Worm (Caenorhabditis elegans): ENCODE measurements around the gene srsx-38.
"Not testable (repeated sequence)": the region's sequence is repeated elsewhere in the genome, so short reads cannot be mapped to it uniquely, and the experiment has no call there.

Gene srsx-38

DNA sequence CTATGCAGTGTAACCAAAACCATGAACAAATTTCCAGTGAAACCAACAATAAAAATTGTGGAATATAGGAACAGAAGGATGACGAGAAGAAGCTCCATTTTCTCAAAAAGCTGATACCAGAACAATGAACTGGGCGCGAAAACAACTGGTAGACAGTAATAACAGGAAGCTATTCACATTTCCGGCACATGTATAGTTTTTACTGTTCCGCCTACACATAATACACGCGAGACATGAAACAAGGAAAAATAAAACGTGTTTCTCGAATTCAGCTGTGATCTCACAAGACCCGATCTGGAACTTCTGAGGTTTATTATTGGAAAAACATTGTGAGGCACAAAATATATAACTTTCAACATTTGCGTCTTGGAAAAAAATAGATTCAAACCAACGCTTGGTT, 2.2 kb upstream of the srsx-38 start, which contains the start of gene srsx-36:
srsx-36 (minus strand) TSS at position 101 of the 400 bp plus-strand sequence.
- TF ChIP-seq him-1 (tag; optimal IDR thresholded peaks at IDR 0.05): no peak
- no peak for TF ChIP-seq W03F9.2 (tag; optimal IDR thresholded peaks at IDR 0.05)
- no peak for TF ChIP-seq dao-5 (tag; optimal IDR thresholded peaks at IDR 0.05)

ce11 chrV:15803748-15804147, 3.6 kb downstream of the srsx-38 start, which contains the start of gene T26E4.18:
T26E4.18 (minus strand) TSS chrV:15803848.
- TF ChIP-seq W03F9.2, him-1, dao-5 (tag; optimal IDR thresholded peaks at IDR 0.05): not testable (repeated sequence)

DNA sequence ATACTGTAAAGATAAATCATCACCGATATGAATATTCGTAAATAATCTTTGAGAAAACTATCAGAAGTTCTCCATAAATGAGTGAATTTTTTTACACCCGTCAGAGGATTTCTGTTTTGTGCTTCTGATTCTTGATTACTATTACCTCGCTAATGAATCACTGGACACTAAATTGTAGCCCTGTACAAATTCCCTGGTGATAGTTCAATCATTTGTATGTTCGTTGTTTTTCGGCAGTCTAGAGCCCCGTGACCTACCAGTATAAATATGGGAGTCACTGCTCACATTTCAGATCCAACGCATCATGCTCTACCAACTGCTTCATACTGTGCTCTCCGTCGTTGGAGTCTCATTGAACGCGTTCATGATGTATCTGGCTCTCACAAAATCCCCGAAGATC, 4.2 kb downstream of the srsx-38 start, which contains the start of gene srd-27:
srd-27 (plus strand) TSS at position 301 of the 400 bp plus-strand sequence.
- not testable (repeated sequence) for TF ChIP-seq dao-5, W03F9.2, him-1 (tag; optimal IDR thresholded peaks at IDR 0.05)

- not testable (repeated sequence) for TF ChIP-seq him-1, dao-5, W03F9.2 (tag; optimal IDR thresholded peaks at IDR 0.05)
Observed at ce11 chrV:15802623-15803022, 4.7 kb downstream of the srsx-38 start, which contains the start of gene T26E4.9. T26E4.9 (minus strand) TSS chrV:15802723.

- no peak for TF ChIP-seq dao-5 (tag; optimal IDR thresholded peaks at IDR 0.05)
- TF ChIP-seq W03F9.2 (tag; optimal IDR thresholded peaks at IDR 0.05): no peak
- no peak for TF ChIP-seq him-1 (tag; optimal IDR thresholded peaks at IDR 0.05)
Observed at ce11 chrV:15798108-15798507, 9.2 kb downstream of the srsx-38 start, which contains the start of gene T26E4.10. T26E4.10 (minus strand) TSS chrV:15798208.

DNA sequence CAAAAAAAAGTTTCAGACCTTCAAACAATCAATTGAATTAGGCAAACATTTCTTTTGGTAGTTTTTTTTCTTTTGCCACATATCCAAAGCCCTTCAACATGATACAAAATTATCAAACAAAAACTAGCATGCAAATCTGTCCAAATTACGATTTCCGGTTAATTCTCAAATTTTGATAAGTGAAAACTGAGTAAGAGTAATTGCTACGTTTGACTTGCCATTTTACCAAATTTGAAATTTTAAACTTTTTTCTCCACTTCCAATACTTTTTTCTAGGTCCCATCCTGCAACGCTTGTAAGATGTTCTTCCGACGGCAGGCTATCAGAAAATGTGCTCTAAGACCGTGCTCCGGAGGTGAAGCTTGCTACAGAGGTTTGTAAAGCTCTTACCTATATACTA, 11.2 kb downstream of the srsx-38 start, which contains the start of gene nhr-223:
nhr-223 (plus strand) TSS at position 301 of the 400 bp plus-strand sequence.
- no peak for TF ChIP-seq W03F9.2 (tag; optimal IDR thresholded peaks at IDR 0.05)
- TF ChIP-seq him-1 (tag; optimal IDR thresholded peaks at IDR 0.05): no peak
- TF ChIP-seq dao-5 (tag; optimal IDR thresholded peaks at IDR 0.05): no peak

- TF ChIP-seq dao-5 (tag; optimal IDR thresholded peaks at IDR 0.05): no peak
- no peak for TF ChIP-seq W03F9.2 (tag; optimal IDR thresholded peaks at IDR 0.05)
- TF ChIP-seq him-1 (tag; optimal IDR thresholded peaks at IDR 0.05): no peak
Observed at ce11 chrV:15793270-15793669, 14.1 kb downstream of the srsx-38 start, which contains the start of gene T26E4.7. T26E4.7 (plus strand) TSS chrV:15793570.

DNA sequence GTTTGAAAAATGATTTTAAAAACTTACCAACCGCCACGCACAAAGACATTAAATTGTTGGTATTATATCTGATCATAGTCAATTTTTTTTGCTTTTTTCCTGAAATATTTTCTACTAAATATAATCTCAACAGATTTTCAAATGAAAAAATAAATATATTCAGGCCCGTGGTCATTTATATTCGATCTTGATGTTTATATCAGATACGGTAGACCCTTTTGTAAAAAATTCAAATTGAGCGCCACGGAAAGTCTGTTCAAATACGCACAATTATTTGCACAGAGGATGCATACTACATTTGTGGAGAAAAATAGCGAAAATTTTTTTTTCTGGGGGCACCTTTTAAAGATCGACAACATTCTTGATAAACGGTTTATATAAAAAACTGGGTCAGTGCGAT, 14.9 kb downstream of the srsx-38 start, which contains the start of gene T26E4.4:
T26E4.4 (minus strand) TSS at position 101 of the 400 bp plus-strand sequence.
- TF ChIP-seq him-1 (tag; optimal IDR thresholded peaks at IDR 0.05) (no peak), dao-5 (tag; optimal IDR thresholded peaks at IDR 0.05) (no peak), W03F9.2 (tag; optimal IDR thresholded peaks at IDR 0.05) (no peak)

ce11 chrV:15782494-15782893, 24.8 kb downstream of the srsx-38 start, which contains the start of gene T26E4.3:
T26E4.3 (plus strand) TSS chrV:15782794.
- TF ChIP-seq him-1 (tag; optimal IDR thresholded peaks at IDR 0.05): no peak
- no peak for TF ChIP-seq W03F9.2 (tag; optimal IDR thresholded peaks at IDR 0.05)
- no peak for TF ChIP-seq dao-5 (tag; optimal IDR thresholded peaks at IDR 0.05)

- TF ChIP-seq W03F9.2 (tag; optimal IDR thresholded peaks at IDR 0.05) (no peak), dao-5 (tag; optimal IDR thresholded peaks at IDR 0.05) (no peak), him-1 (tag; optimal IDR thresholded peaks at IDR 0.05) (no peak)
Observed at ce11 chrV:15781086-15781485, 26.2 kb downstream of the srsx-38 start, which contains the start of gene T26E4.2. T26E4.2 (plus strand) TSS chrV:15781386.

ce11 chrV:15779128-15779729, 28.1 kb downstream of the srsx-38 start, which contains the start of the genes nhr-285 and irld-52:
nhr-285 (minus strand) TSS chrV:15779228.
irld-52 (plus strand) TSS chrV:15779679.
- TF ChIP-seq dao-5 (tag; optimal IDR thresholded peaks at IDR 0.05): no peak
- TF ChIP-seq him-1 (tag; optimal IDR thresholded peaks at IDR 0.05): no peak
- TF ChIP-seq W03F9.2 (tag; optimal IDR thresholded peaks at IDR 0.05): no peak

ce11 chrV:15776651-15777050, 30.7 kb downstream of the srsx-38 start, which contains the start of gene nhr-283:
nhr-283 (minus strand) TSS chrV:15776751.
- TF ChIP-seq dao-5 (tag; optimal IDR thresholded peaks at IDR 0.05) (no peak), him-1 (tag; optimal IDR thresholded peaks at IDR 0.05) (no peak), W03F9.2 (tag; optimal IDR thresholded peaks at IDR 0.05) (no peak)

ce11 chrV:15773941-15774340, 33.4 kb downstream of the srsx-38 start:
- TF ChIP-seq dao-5 (tag; optimal IDR thresholded peaks at IDR 0.05): no peak
- TF ChIP-seq him-1 (tag; optimal IDR thresholded peaks at IDR 0.05): no peak
- TF ChIP-seq W03F9.2 (tag; optimal IDR thresholded peaks at IDR 0.05): no peak

ce11 chrV:15773141-15773540, 34.2 kb downstream of the srsx-38 start, which contains the start of gene nhr-60:
nhr-60 (minus strand) TSS chrV:15773241.
- TF ChIP-seq him-1 (tag; optimal IDR thresholded peaks at IDR 0.05): no peak
- no peak for TF ChIP-seq dao-5 (tag; optimal IDR thresholded peaks at IDR 0.05)
- TF ChIP-seq W03F9.2 (tag; optimal IDR thresholded peaks at IDR 0.05): no peak
